Fruit fly (Drosophila melanogaster) whole organism, wandering third instar larva: ENCODE results near the gene CG1999.

Source experiments
- CG32264 ChIP-seq: fragments of 200-800 bp; sonication (Bioruptor generic); optimal IDR thresholded peaks from 2 replicates; lab custom pipeline; 2016; ENCODE audit warnings: missing biosample characterization, missing genetic modification characterization
- CG9705 ChIP-seq: fragments of 200-800 bp; sonication (Bioruptor generic); optimal IDR thresholded peaks from 2 replicates; lab custom pipeline; 2018; ENCODE audit warnings: missing biosample characterization, mild to moderate bottlenecking, missing genetic modification characterization
- br ChIP-seq: fragments of 200-800 bp; sonication (Bioruptor generic); optimal IDR thresholded peaks from 2 replicates; lab custom pipeline; 2016; ENCODE audit warnings: missing biosample characterization, missing genetic modification characterization
- foxo ChIP-seq, 2 experiments: fragments of 200-800 bp; sonication (Bioruptor generic); optimal IDR thresholded peaks; 2 replicates in 1 of 2; 3 replicates in 1 of 2; lab custom pipeline; 2016 to 2017; ENCODE audit warnings: missing biosample characterization in 2 of 2, missing genetic modification characterization in 2 of 2
- h ChIP-seq: fragments of 200-800 bp; sonication (Bioruptor generic); optimal IDR thresholded peaks from 3 replicates; lab custom pipeline; 2016; ENCODE audit warnings: missing biosample characterization, mild to moderate bottlenecking, missing genetic modification characterization
- lola ChIP-seq: fragments of >200 bp; optimal IDR thresholded peaks from 2 replicates; lab custom pipeline; 2017; ENCODE audit warnings: missing biosample characterization, missing genetic modification characterization
- pan ChIP-seq: fragments of >200 bp; optimal IDR thresholded peaks from 2 replicates; lab custom pipeline; 2017
- psq ChIP-seq: fragments of 200-800 bp; sonication (Bioruptor generic); optimal IDR thresholded peaks from 3 replicates; lab custom pipeline; 2017; ENCODE audit warnings: missing biosample characterization, mild to moderate bottlenecking, missing genetic modification characterization, moderate library complexity
- sv ChIP-seq: fragments of 200-800 bp; sonication (Bioruptor generic); optimal IDR thresholded peaks from 3 replicates; lab custom pipeline; 2016; ENCODE audit warnings: missing biosample characterization, missing genetic modification characterization
- usp ChIP-seq: fragments of >200 bp; optimal IDR thresholded peaks from 2 replicates; lab custom pipeline; 2017; ENCODE audit warnings: missing biosample characterization, missing genetic modification characterization
- woc ChIP-seq: sonication (Bioruptor generic); optimal IDR thresholded peaks from 2 replicates; lab custom pipeline; 2016; ENCODE audit warnings: missing biosample characterization, mild to moderate bottlenecking, missing genetic modification characterization

DNA sequence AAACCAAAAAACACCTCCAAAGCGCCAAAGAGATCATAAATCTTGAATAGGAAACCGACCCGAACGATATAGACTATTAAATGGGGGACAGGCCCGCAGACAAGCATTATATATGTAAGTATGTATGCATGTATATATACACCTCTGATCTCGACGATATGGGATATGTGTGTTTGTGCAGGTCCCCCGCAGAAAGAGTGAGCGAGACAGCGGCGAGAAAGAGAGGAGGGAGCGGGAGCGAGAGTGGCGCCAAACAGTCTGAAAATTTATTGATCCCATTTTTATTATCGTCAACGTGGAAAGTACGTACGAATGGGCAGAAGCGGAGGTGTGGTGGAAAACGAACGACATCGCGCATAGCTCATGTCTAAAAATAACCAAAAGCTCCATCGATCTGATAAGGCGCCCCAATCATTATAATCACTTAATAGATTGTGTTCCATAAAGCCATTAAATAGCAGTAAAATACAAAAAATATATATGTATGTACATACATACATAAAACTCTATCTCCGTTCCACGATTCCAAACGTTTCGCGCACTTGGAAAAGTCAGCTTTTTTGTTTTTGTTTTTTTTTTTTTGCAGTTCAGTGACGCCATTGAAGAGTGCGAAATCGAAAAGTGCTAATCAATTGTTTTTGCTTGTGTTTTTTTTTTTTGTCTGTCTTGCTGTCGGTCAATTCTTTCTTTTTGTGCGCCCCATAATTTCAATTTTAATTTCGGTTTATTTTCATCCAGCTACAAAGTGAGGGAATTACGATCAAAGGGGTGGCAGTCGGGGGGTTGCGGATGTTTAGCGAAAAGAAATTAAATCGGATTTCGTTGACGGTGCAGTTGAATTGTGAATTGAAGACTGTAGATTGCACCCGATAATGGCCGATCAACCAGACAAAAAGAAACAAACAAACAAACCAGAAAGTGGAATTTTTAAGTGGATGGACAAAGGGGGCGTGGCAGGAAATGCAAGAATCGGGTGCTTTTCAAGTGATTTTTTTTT is 41.1 kb upstream of the CG1999 start:
- TF ChIP-seq psq (GFP tag; lab: Kevin White, UChicago) (no peak), lola (GFP tag; lab: Kevin White, UChicago) (no peak), woc (no peak), usp (no peak), sv (no peak), CG9705 (no peak), foxo (GFP tag; optimal IDR thresholded peaks at IDR 0.05; lab: Kevin White, UChicago) (no peak), pan (no peak), CG32264 (GFP tag; lab: Kevin White, UChicago) (no peak), br (GFP tag; lab: Kevin White, UChicago) (peak; percentile 23), h (GFP tag; lab: Kevin White, UChicago) (no peak)
